Fruit fly (Drosophila melanogaster) whole organism, embryonic: ENCODE results near the gene mAChR-C.
A peak's percentile ranks its signal among the peaks of the same experiment; 100 is the strongest.

ENCODE experiments used
- ATbp ChIP-seq: fragments of 200-800 bp; sonication (Bioruptor generic); optimal IDR thresholded peaks from 2 replicates; lab custom pipeline; 2017; ENCODE audit warnings: missing biosample characterization, mild to moderate bottlenecking, missing genetic modification characterization, missing genetic modification reagents
- Ada2b ChIP-seq: fragments of 200-800 bp; sonication (Bioruptor generic); IDR thresholded peaks from 2 replicates; pipeline ENCODE4 v1.3.6; 2022; ENCODE audit warnings: missing biosample characterization, missing genetic modification characterization
- Asciz ChIP-seq: fragments of 200-800 bp; sonication (Bioruptor generic); optimal IDR thresholded peaks from 2 replicates; lab custom pipeline; 2017; ENCODE audit warnings: missing biosample characterization, mild to moderate bottlenecking, missing genetic modification characterization, missing genetic modification reagents
- CG11560 ChIP-seq: fragments of 200-800 bp; sonication (Bioruptor generic); IDR thresholded peaks from 3 replicates; pipeline ENCODE4 v1.3.6; 2022; ENCODE audit warnings: missing biosample characterization, missing genetic modification characterization
- CG12071 ChIP-seq: fragments of 200-800 bp; sonication (Bioruptor generic); optimal IDR thresholded peaks from 3 replicates; lab custom pipeline; 2018; ENCODE audit warnings: missing biosample characterization, mild to moderate bottlenecking, missing genetic modification characterization
- CG13424 ChIP-seq: fragments of 200-800 bp; sonication (Bioruptor generic); optimal IDR thresholded peaks from 2 replicates; lab custom pipeline; 2019; ENCODE audit warnings: missing biosample characterization, mild to moderate bottlenecking, missing genetic modification characterization, moderate library complexity
- CG13894 ChIP-seq: fragments of 200-800 bp; sonication (Bioruptor generic); optimal IDR thresholded peaks from 3 replicates; lab custom pipeline; 2018; ENCODE audit warnings: missing biosample characterization, mild to moderate bottlenecking, missing genetic modification characterization, moderate library complexity
- CG14710 ChIP-seq: fragments of 200-800 bp; sonication (Bioruptor generic); optimal IDR thresholded peaks from 3 replicates; lab custom pipeline; 2019; ENCODE audit warnings: missing biosample characterization, mild to moderate bottlenecking, missing genetic modification characterization, moderate library complexity
- CG1529 ChIP-seq: fragments of 200-800 bp; sonication (Bioruptor generic); optimal IDR thresholded peaks from 3 replicates; lab custom pipeline; 2018; ENCODE audit warnings: missing biosample characterization, missing genetic modification characterization
- CG15514 ChIP-seq: fragments of 200-800 bp; sonication (Bioruptor generic); optimal IDR thresholded peaks from 3 replicates; lab custom pipeline; 2017; ENCODE audit warnings: missing biosample characterization, missing genetic modification characterization, mild to moderate bottlenecking, moderate library complexity, missing genetic modification reagents
- CG1603 ChIP-seq: fragments of 200-800 bp; sonication (Bioruptor generic); optimal IDR thresholded peaks from 2 replicates; lab custom pipeline; 2019; ENCODE audit warnings: missing biosample characterization, mild to moderate bottlenecking, missing genetic modification characterization, moderate library complexity
- CG1647 ChIP-seq: fragments of 200-800 bp; sonication (Bioruptor generic); optimal IDR thresholded peaks from 3 replicates; lab custom pipeline; 2016; ENCODE audit warnings: missing biosample characterization, missing genetic modification characterization
- CG31365 ChIP-seq: fragments of 200-800 bp; sonication (Bioruptor generic); optimal IDR thresholded peaks from 2 replicates; lab custom pipeline; 2018; ENCODE audit warnings: missing biosample characterization, mild to moderate bottlenecking, missing genetic modification characterization
- CG31441 ChIP-seq: fragments of 200-800 bp; sonication (Bioruptor generic); IDR thresholded peaks from 2 replicates; pipeline ENCODE4 v1.3.6; 2022; ENCODE audit warnings: missing biosample characterization, missing genetic modification characterization
- CG3163 ChIP-seq: fragments of 200-800 bp; sonication (Bioruptor generic); optimal IDR thresholded peaks from 3 replicates; lab custom pipeline; 2016; ENCODE audit warnings: missing biosample characterization, missing genetic modification characterization
- CG32532 ChIP-seq: fragments of 200-800 bp; sonication (Bioruptor generic); IDR thresholded peaks from 2 replicates; pipeline ENCODE4 v1.3.6; 2022; ENCODE audit warnings: missing biosample characterization, missing genetic modification characterization
- CG4282 ChIP-seq: fragments of 200-800 bp; sonication (Bioruptor generic); optimal IDR thresholded peaks from 2 replicates; lab custom pipeline; 2016; ENCODE audit warnings: missing biosample characterization, missing genetic modification characterization
- CG7556 ChIP-seq: fragments of 200-800 bp; sonication (Bioruptor generic); optimal IDR thresholded peaks from 2 replicates; lab custom pipeline; 2017; ENCODE audit warnings: missing biosample characterization, mild to moderate bottlenecking, missing genetic modification characterization
- CG8944 ChIP-seq: fragments of 200-800 bp; sonication (Bioruptor generic); optimal IDR thresholded peaks from 3 replicates; lab custom pipeline; 2016; ENCODE audit warnings: missing biosample characterization, missing genetic modification characterization
- CG9215 ChIP-seq: fragments of 200-800 bp; sonication (Bioruptor generic); IDR thresholded peaks from 2 replicates; pipeline ENCODE4 v1.3.6; 2022; ENCODE audit warnings: missing biosample characterization, missing genetic modification characterization
- D19B ChIP-seq: fragments of 200-800 bp; sonication (Bioruptor generic); optimal IDR thresholded peaks from 2 replicates; lab custom pipeline; 2017; ENCODE audit warnings: missing biosample characterization, mild to moderate bottlenecking, missing genetic modification characterization
- Dref ChIP-seq: fragments of 200-800 bp; sonication (Bioruptor generic); IDR thresholded peaks from 2 replicates; pipeline ENCODE4 v1.3.6; 2022; ENCODE audit warnings: missing biosample characterization, missing genetic modification characterization
- Eip74EF ChIP-seq, 2 experiments: fragments of 200-800 bp in 1 of 2; fragments of >200 bp in 1 of 2; sonication (Bioruptor generic) in 1 of 2; optimal IDR thresholded peaks; 2 replicates each; lab custom pipeline; 2017 to 2019; ENCODE audit warnings: missing biosample characterization in 2 of 2, missing genetic modification characterization in 2 of 2, mild to moderate bottlenecking in 1 of 2, moderate library complexity in 1 of 2
- Ets65A ChIP-seq: fragments of 200-800 bp; sonication (Bioruptor generic); peaks from one replicate; lab custom pipeline; 2016; ENCODE audit warnings: missing biosample characterization, missing genetic modification characterization
- Fer2 ChIP-seq: fragments of 200-800 bp; sonication (Bioruptor generic); optimal IDR thresholded peaks from 2 replicates; lab custom pipeline; 2018; ENCODE audit warnings: missing biosample characterization, mild to moderate bottlenecking, missing genetic modification characterization, moderate library complexity
- HHEX ChIP-seq: fragments of 200-800 bp; sonication (Bioruptor generic); optimal IDR thresholded peaks from 3 replicates; lab custom pipeline; 2017; ENCODE audit warnings: missing biosample characterization, mild to moderate bottlenecking, missing genetic modification characterization, missing genetic modification reagents
- HLH3B ChIP-seq: fragments of 200-800 bp; sonication (Bioruptor generic); IDR thresholded peaks from 2 replicates; pipeline ENCODE4 v1.3.6; 2022; ENCODE audit warnings: missing biosample characterization, missing genetic modification characterization
- HLH4C ChIP-seq: fragments of 200-800 bp; sonication (Bioruptor generic); IDR thresholded peaks from 3 replicates; pipeline ENCODE4 v1.3.6; 2022; ENCODE audit warnings: missing biosample characterization, missing genetic modification characterization; ENCODE audit not compliant: partially characterized antibody
- Hr3 ChIP-seq: fragments of 200-800 bp; sonication (Bioruptor generic); optimal IDR thresholded peaks from 3 replicates; lab custom pipeline; 2016; ENCODE audit warnings: missing biosample characterization, missing genetic modification characterization
- Opbp ChIP-seq: fragments of 200-800 bp; sonication (Bioruptor generic); IDR thresholded peaks from 3 replicates; pipeline ENCODE4 v1.3.6; 2022; ENCODE audit warnings: missing biosample characterization, missing genetic modification characterization; ENCODE audit not compliant: partially characterized antibody
- Pdp1 ChIP-seq, 2 experiments: fragments of 200-800 bp; sonication (Bioruptor generic); optimal IDR thresholded peaks; 3 replicates each; lab custom pipeline; 2016; ENCODE audit warnings: missing biosample characterization in 2 of 2, missing genetic modification characterization in 2 of 2, mild to moderate bottlenecking in 1 of 2, moderate library complexity in 1 of 2
- Rfx ChIP-seq: fragments of 200-800 bp; sonication (Bioruptor generic); IDR thresholded peaks from 2 replicates; pipeline ENCODE4 v1.3.6; 2022; ENCODE audit warnings: missing biosample characterization, missing genetic modification characterization
- Sin3A ChIP-seq: fragments of >200 bp; optimal IDR thresholded peaks from 2 replicates; lab custom pipeline; 2018
- Usf ChIP-seq: fragments of 200-800 bp; sonication (Bioruptor generic); optimal IDR thresholded peaks from 2 replicates; lab custom pipeline; 2017; ENCODE audit warnings: missing genotype, missing biosample characterization, missing genetic modification characterization
- ac ChIP-seq: fragments of 200-800 bp; sonication (Bioruptor generic); optimal IDR thresholded peaks from 3 replicates; lab custom pipeline; 2017; ENCODE audit warnings: missing biosample characterization, mild to moderate bottlenecking, missing genetic modification characterization
- cg ChIP-seq: fragments of 200-800 bp; sonication (Bioruptor generic); optimal IDR thresholded peaks from 3 replicates; lab custom pipeline; 2019; ENCODE audit warnings: missing biosample characterization, mild to moderate bottlenecking, missing genetic modification characterization, moderate library complexity
- corto ChIP-seq: fragments of 200-800 bp; sonication (Bioruptor generic); optimal IDR thresholded peaks from 2 replicates; lab custom pipeline; 2016; ENCODE audit warnings: missing biosample characterization, mild to moderate bottlenecking, missing genetic modification characterization, moderate library complexity
- crp ChIP-seq, 2 experiments: fragments of 200-800 bp; sonication (Bioruptor generic); optimal IDR thresholded peaks; 2 replicates in 1 of 2; 3 replicates in 1 of 2; lab custom pipeline; 2017; ENCODE audit warnings: missing biosample characterization in 2 of 2, missing genetic modification characterization in 2 of 2, mild to moderate bottlenecking in 1 of 2, moderate library complexity in 1 of 2
- dm ChIP-seq: fragments of 200-800 bp; sonication (Bioruptor generic); optimal IDR thresholded peaks from 3 replicates; lab custom pipeline; 2016; ENCODE audit warnings: missing biosample characterization, missing genetic modification characterization
- fru ChIP-seq: fragments of >200 bp; optimal IDR thresholded peaks from 2 replicates; lab custom pipeline; 2017
- ind ChIP-seq: fragments of 200-800 bp; sonication (Bioruptor generic); optimal IDR thresholded peaks from 3 replicates; lab custom pipeline; 2016; ENCODE audit warnings: missing biosample characterization, missing genetic modification characterization
- knrl ChIP-seq: fragments of 200-800 bp; sonication (Bioruptor generic); IDR thresholded peaks from 3 replicates; pipeline ENCODE4 v1.3.6; 2022; ENCODE audit warnings: missing biosample characterization, missing genetic modification characterization; ENCODE audit not compliant: partially characterized antibody
- luna ChIP-seq: fragments of 200-800 bp; sonication (Bioruptor generic); optimal IDR thresholded peaks from 2 replicates; lab custom pipeline; 2016; ENCODE audit warnings: missing biosample characterization, missing genetic modification characterization
- pita ChIP-seq: fragments of 200-800 bp; sonication (Bioruptor generic); optimal IDR thresholded peaks from 2 replicates; lab custom pipeline; 2017; ENCODE audit warnings: missing biosample characterization, mild to moderate bottlenecking, missing genetic modification characterization
- pum ChIP-seq: fragments of 200-800 bp; sonication (Bioruptor generic); optimal IDR thresholded peaks from 2 replicates; lab custom pipeline; 2016; ENCODE audit warnings: missing biosample characterization, missing genetic modification characterization
- sqz ChIP-seq: fragments of 200-800 bp; sonication (Bioruptor generic); optimal IDR thresholded peaks from 3 replicates; lab custom pipeline; 2018; ENCODE audit warnings: missing biosample characterization, mild to moderate bottlenecking, missing genetic modification characterization
- trem ChIP-seq: fragments of 200-800 bp; optimal IDR thresholded peaks from 3 replicates; lab custom pipeline; 2019; ENCODE audit warnings: missing biosample characterization, mild to moderate bottlenecking, missing genetic modification characterization, moderate library complexity
- ttk ChIP-seq: fragments of 200-800 bp; sonication (Bioruptor generic); IDR thresholded peaks from 2 replicates; pipeline ENCODE4 v2.1.2; 2022; ENCODE audit warnings: missing biosample characterization, missing genetic modification characterization
- usp ChIP-seq: fragments of >200 bp; optimal IDR thresholded peaks from 2 replicates; lab custom pipeline; 2017; ENCODE audit warnings: missing biosample characterization, missing genetic modification characterization
- zfh2 ChIP-seq: fragments of 200-800 bp; sonication (Bioruptor generic); optimal IDR thresholded peaks from 2 replicates; lab custom pipeline; 2016; ENCODE audit warnings: missing biosample characterization, missing genetic modification characterization

Gene mAChR-C

dm6 chrX:6800726-6801296 is 31.7 kb downstream of the mAChR-C start (continued):
- TF ChIP-seq HLH4C (GFP tag; lab: Robert Waterston, UW), result no peak
- no peak for TF ChIP-seq fru
- TF ChIP-seq Asciz (GFP tag; lab: Kevin White, UChicago), result no peak
- TF ChIP-seq CG8944, result no peak
- peak in 1 of 2 experiments; percentile 26 for TF ChIP-seq crp (GFP tag; optimal IDR thresholded peaks at IDR 0.05; lab: Kevin White, UChicago)
- no peak for TF ChIP-seq D19B (GFP tag; lab: Kevin White, UChicago)
- TF ChIP-seq cg, result no peak
- TF ChIP-seq CG9215, result peak; percentile 33; the same call in 1 of the 2 replicates
- TF ChIP-seq Usf (GFP tag; lab: Kevin White, UChicago), result no peak
- TF ChIP-seq ac (GFP tag; lab: Kevin White, UChicago), result no peak
- no peak for TF ChIP-seq CG1647 (GFP tag; lab: Kevin White, UChicago)
- peak; percentile 45 for TF ChIP-seq Ets65A
- no peak for TF ChIP-seq Opbp
- TF ChIP-seq ind (GFP tag; lab: Kevin White, UChicago), result peak; percentile 24
- TF ChIP-seq CG14710 (tag; lab: Kevin White, UChicago), result peak; percentile 4
- TF ChIP-seq CG1603 (tag; lab: Kevin White, UChicago), result no peak
- TF ChIP-seq pum (GFP tag; lab: Kevin White, UChicago), result no peak
- TF ChIP-seq Sin3A (lab: Kevin White, UChicago), result no peak
- peak; percentile 44 for TF ChIP-seq CG7556 (GFP tag; lab: Kevin White, UChicago)
- TF ChIP-seq CG12071 (GFP tag; lab: Kevin White, UChicago), result no peak
- TF ChIP-seq usp (GFP tag; lab: Kevin White, UChicago), result no peak
- no peak for TF ChIP-seq ttk
- no peak for TF ChIP-seq CG13894 (tag; lab: Kevin White, UChicago)
- TF ChIP-seq Eip74EF (GFP tag; optimal IDR thresholded peaks at IDR 0.05; lab: Kevin White, UChicago), result no peak
- TF ChIP-seq zfh2 (GFP tag; lab: Kevin White, UChicago), result no peak
- TF ChIP-seq CG3163 (GFP tag; lab: Kevin White, UChicago), result no peak
- TF ChIP-seq Pdp1 (GFP tag; optimal IDR thresholded peaks at IDR 0.05; lab: Kevin White, UChicago), result peak in 1 of 2 experiments; percentile 8
- peak; percentile 43; the same call in 1 of the 2 replicates for TF ChIP-seq CG32532
- no peak for TF ChIP-seq CG4282 (GFP tag; lab: Kevin White, UChicago)
- peak; percentile 4 for TF ChIP-seq corto (GFP tag; lab: Kevin White, UChicago)
- TF ChIP-seq ATbp (GFP tag; lab: Kevin White, UChicago), result peak; percentile 17
- no peak for TF ChIP-seq CG1529 (GFP tag; lab: Kevin White, UChicago)
- TF ChIP-seq CG31441 (GFP tag; lab: Robert Waterston, UW), result peak; percentile 51; the same call in 1 of the 2 replicates
- no peak for TF ChIP-seq dm (GFP tag; lab: Kevin White, UChicago)
- peak; percentile 37; the same call in 1 of the 2 replicates for TF ChIP-seq Ada2b (GFP tag; lab: Robert Waterston, UW)
- TF ChIP-seq knrl, result no peak
- no peak for TF ChIP-seq Dref (GFP tag; lab: Robert Waterston, UW)
- peak; percentile 60; the same call in 1 of the 2 replicates for TF ChIP-seq Rfx (GFP tag; lab: Robert Waterston, UW)
- no peak for TF ChIP-seq CG11560 (tag; lab: Robert Waterston, UW)
- TF ChIP-seq pita (GFP tag; lab: Kevin White, UChicago), result no peak
- no peak for TF ChIP-seq CG15514 (GFP tag; lab: Kevin White, UChicago)
- no peak for TF ChIP-seq CG31365 (tag; lab: Kevin White, UChicago)
- no peak for TF ChIP-seq trem (tag; lab: Kevin White, UChicago)
- TF ChIP-seq Hr3 (GFP tag; lab: Kevin White, UChicago), result peak; percentile 27
- TF ChIP-seq Fer2 (tag; lab: Kevin White, UChicago), result no peak
- TF ChIP-seq luna (GFP tag; lab: Kevin White, UChicago), result no peak
- no peak for TF ChIP-seq HHEX (GFP tag; lab: Kevin White, UChicago)
- no peak for TF ChIP-seq sqz (GFP tag; lab: Kevin White, UChicago)
- peak; percentile 37 for TF ChIP-seq CG13424 (tag; lab: Kevin White, UChicago)
- peak; percentile 23; the same call in 1 of the 2 replicates for TF ChIP-seq HLH3B
